Worm (Caenorhabditis elegans) whole organism, L3 larva: ENCODE data around the gene F14H3.14.

Experiments used
- R02D3.7 ChIP-seq: fragments of 150-350 bp; optimal IDR thresholded peaks from 2 replicates; lab custom pipeline; 2014; ENCODE audit warnings: missing biosample characterization, missing genetic modification characterization
- aly-2 ChIP-seq: fragments of 150-350 bp; optimal IDR thresholded peaks from 2 replicates; lab custom pipeline; 2014; ENCODE audit warnings: missing biosample characterization, missing genetic modification characterization
- ama-1 ChIP-seq: fragments of 150-350 bp; optimal IDR thresholded peaks from 2 replicates; lab custom pipeline; 2018
- ceh-16 ChIP-seq: sonication (generic microtip); optimal IDR thresholded peaks from 2 replicates; lab custom pipeline; 2017; ENCODE audit warnings: missing biosample characterization, missing genetic modification characterization
- ceh-28 ChIP-seq: fragments of 150-350 bp; optimal IDR thresholded peaks from 2 replicates; lab custom pipeline; 2014; ENCODE audit warnings: missing biosample characterization, missing genetic modification reagents, missing genetic modification characterization
- ceh-9 ChIP-seq: sonication (generic microtip); optimal IDR thresholded peaks from 2 replicates; lab custom pipeline; 2018; ENCODE audit warnings: missing biosample characterization, missing genetic modification characterization
- daf-12 ChIP-seq: fragments of 150-350 bp; optimal IDR thresholded peaks from 2 replicates; lab custom pipeline; 2014; ENCODE audit warnings: missing biosample characterization, missing genetic modification reagents, missing genetic modification characterization
- egl-27 ChIP-seq: sonication (generic microtip); optimal IDR thresholded peaks from 4 replicates; lab custom pipeline; 2017; ENCODE audit warnings: missing biosample characterization, missing genetic modification reagents, missing genetic modification characterization
- elt-1 ChIP-seq: fragments of 150-350 bp; optimal IDR thresholded peaks from 2 replicates; lab custom pipeline; 2014; ENCODE audit warnings: missing biosample characterization, missing genetic modification characterization
- elt-2 ChIP-seq: sonication (generic microtip); optimal IDR thresholded peaks from 2 replicates; lab custom pipeline; 2016; ENCODE audit warnings: missing genetic modification reagents, mild to moderate bottlenecking, missing genetic modification characterization, missing compliant biosample characterization
- elt-3 ChIP-seq, 3 experiments: fragments of 150-350 bp in 1 of 3; sonication (generic microtip) in 2 of 3; optimal IDR thresholded peaks; 2 replicates in 2 of 3; 4 replicates in 1 of 3; lab custom pipeline; 2014 to 2017; ENCODE audit warnings: missing biosample characterization in 3 of 3, missing genetic modification characterization in 3 of 3
- eor-1 ChIP-seq, 2 experiments: fragments of 150-350 bp; optimal IDR thresholded peaks; 2 replicates each; lab custom pipeline; 2014 to 2018; ENCODE audit warnings: missing biosample characterization in 2 of 2, missing genetic modification characterization in 2 of 2
- fkh-10 ChIP-seq: sonication (generic microtip); optimal IDR thresholded peaks from 2 replicates; lab custom pipeline; 2017; ENCODE audit warnings: missing biosample characterization, missing genetic modification reagents, missing genetic modification characterization
- fkh-2 ChIP-seq: fragments of 150-350 bp; optimal IDR thresholded peaks from 2 replicates; lab custom pipeline; 2014; ENCODE audit warnings: missing biosample characterization, missing genetic modification reagents, missing genetic modification characterization
- fos-1 ChIP-seq: fragments of 150-350 bp; optimal IDR thresholded peaks from 2 replicates; lab custom pipeline; 2014; ENCODE audit warnings: missing biosample characterization, missing genetic modification characterization
- hmg-11 ChIP-seq: sonication (generic microtip); optimal IDR thresholded peaks from 2 replicates; lab custom pipeline; 2016; ENCODE audit warnings: missing genetic modification characterization, missing compliant biosample characterization
- lin-15B ChIP-seq: fragments of 150-350 bp; optimal IDR thresholded peaks from 2 replicates; lab custom pipeline; 2014; ENCODE audit warnings: missing biosample characterization, missing genetic modification characterization
- lsy-12 ChIP-seq: sonication (generic microtip); optimal IDR thresholded peaks from 2 replicates; lab custom pipeline; 2016; ENCODE audit warnings: mild to moderate bottlenecking, missing genetic modification characterization, missing compliant biosample characterization
- mdl-1 ChIP-seq: fragments of 150-350 bp; optimal IDR thresholded peaks from 2 replicates; lab custom pipeline; 2014; ENCODE audit warnings: missing biosample characterization, missing genetic modification characterization
- mml-1 ChIP-seq: fragments of 150-350 bp; sonication (generic microtip); optimal IDR thresholded peaks from 3 replicates; lab custom pipeline; 2014; ENCODE audit warnings: missing biosample characterization, missing genetic modification characterization
- nfya-1 ChIP-seq: sonication (generic microtip); optimal IDR thresholded peaks from 2 replicates; lab custom pipeline; 2017; ENCODE audit warnings: missing genetic modification characterization, mild to moderate bottlenecking, missing compliant biosample characterization, antibody characterized with exemption, moderate library complexity; ENCODE audit not compliant: insufficient read depth
- nhr-11 ChIP-seq: fragments of 150-350 bp; optimal IDR thresholded peaks from 2 replicates; lab custom pipeline; 2014; ENCODE audit warnings: missing biosample characterization, missing genetic modification characterization
- nhr-12 ChIP-seq: fragments of 150-350 bp; optimal IDR thresholded peaks from 2 replicates; lab custom pipeline; 2014; ENCODE audit warnings: missing biosample characterization, missing genetic modification characterization
- nhr-23 ChIP-seq: fragments of 150-350 bp; optimal IDR thresholded peaks from 2 replicates; lab custom pipeline; 2014; ENCODE audit warnings: missing biosample characterization, missing genetic modification reagents, missing genetic modification characterization
- nhr-237 ChIP-seq: fragments of 150-350 bp; optimal IDR thresholded peaks from 2 replicates; lab custom pipeline; 2014; ENCODE audit warnings: missing biosample characterization, missing genetic modification characterization
- nhr-25 ChIP-seq: sonication (generic microtip); optimal IDR thresholded peaks from 2 replicates; lab custom pipeline; 2017; ENCODE audit warnings: missing biosample characterization, missing genetic modification characterization
- nhr-28 ChIP-seq: fragments of 150-350 bp; optimal IDR thresholded peaks from 2 replicates; lab custom pipeline; 2014; ENCODE audit warnings: missing biosample characterization, missing genetic modification characterization
- nhr-43 ChIP-seq: sonication (generic microtip); optimal IDR thresholded peaks from 2 replicates; lab custom pipeline; 2016; ENCODE audit warnings: mild to moderate bottlenecking, missing genetic modification characterization, missing compliant biosample characterization; ENCODE audit not compliant: poor library complexity, severe bottlenecking
- nhr-77 ChIP-seq: fragments of 150-350 bp; optimal IDR thresholded peaks from 2 replicates; lab custom pipeline; 2014; ENCODE audit warnings: missing biosample characterization, missing genetic modification characterization
- pha-4 ChIP-seq: fragments of 150-350 bp; optimal IDR thresholded peaks from 2 replicates; lab custom pipeline; 2014; ENCODE audit warnings: missing biosample characterization, missing genetic modification reagents, missing genetic modification characterization
- pqm-1 ChIP-seq: fragments of 150-350 bp; optimal IDR thresholded peaks from 2 replicates; lab custom pipeline; 2017; ENCODE audit warnings: missing biosample characterization, missing genetic modification characterization, inconsistent platforms
- sea-2 ChIP-seq: fragments of 150-350 bp; sonication (generic microtip); optimal IDR thresholded peaks from 4 replicates; lab custom pipeline; 2014; ENCODE audit warnings: missing biosample characterization, missing genetic modification reagents, missing genetic modification characterization
- snpc-4 ChIP-seq: fragments of 150-350 bp; optimal IDR thresholded peaks from 2 replicates; lab custom pipeline; 2014; ENCODE audit warnings: missing biosample characterization, missing genetic modification characterization
- tbx-2 ChIP-seq: sonication (generic microtip); optimal IDR thresholded peaks from 2 replicates; lab custom pipeline; 2016; ENCODE audit warnings: mild to moderate bottlenecking, missing genetic modification characterization, missing compliant biosample characterization
- unc-39 ChIP-seq: sonication (generic microtip); optimal IDR thresholded peaks from 4 replicates; lab custom pipeline; 2017; ENCODE audit warnings: missing biosample characterization, missing genetic modification characterization
- zag-1 ChIP-seq: fragments of 150-350 bp; optimal IDR thresholded peaks from 2 replicates; lab custom pipeline; 2014; ENCODE audit warnings: missing biosample characterization, missing genetic modification characterization
- ztf-11 ChIP-seq: fragments of 150-350 bp; optimal IDR thresholded peaks from 2 replicates; lab custom pipeline; 2014; ENCODE audit warnings: missing biosample characterization, missing genetic modification characterization
- ztf-4 ChIP-seq: fragments of 150-350 bp; optimal IDR thresholded peaks from 2 replicates; lab custom pipeline; 2014; ENCODE audit warnings: missing biosample characterization, missing genetic modification characterization

F14H3.14 gene

DNA sequence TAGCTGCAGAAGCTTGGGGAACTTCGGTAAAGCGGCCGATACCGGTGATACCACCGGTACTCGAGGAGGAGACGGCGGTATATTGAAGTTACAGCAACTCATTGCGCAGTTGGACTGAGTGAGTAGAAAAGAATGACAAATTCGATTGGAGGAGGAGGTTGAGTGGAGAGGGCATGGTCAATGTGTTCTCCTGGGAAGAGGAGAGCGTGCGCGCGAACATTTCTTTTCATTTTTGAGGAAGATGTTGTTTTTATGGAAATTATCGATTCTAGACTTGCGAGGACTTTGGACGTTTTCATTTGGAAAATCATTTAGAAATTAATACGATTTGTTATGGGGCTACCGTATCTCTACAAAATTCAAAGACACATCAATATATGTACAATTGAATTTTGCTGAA is 33.5 kb downstream of the F14H3.14 start:
- TF ChIP-seq mml-1, result no peak
- no peak for TF ChIP-seq ceh-9 (tag; lab: Kevin White, UChicago)
- no peak for TF ChIP-seq mdl-1 (tag; lab: Kevin White, UChicago)
- no peak for TF ChIP-seq ama-1 (lab: Kevin White, UChicago)
- TF ChIP-seq nhr-28 (tag; lab: Kevin White, UChicago), result no peak
- no peak for TF ChIP-seq hmg-11 (tag; lab: Kevin White, UChicago)
- no peak for TF ChIP-seq unc-39 (tag; lab: Kevin White, UChicago)
- no peak for TF ChIP-seq nhr-237 (tag; lab: Kevin White, UChicago)
- no peak for TF ChIP-seq nhr-77 (tag; lab: Kevin White, UChicago)
- no peak for TF ChIP-seq ztf-4
- TF ChIP-seq tbx-2 (tag; lab: Kevin White, UChicago), result no peak
- no peak for TF ChIP-seq elt-1 (tag; lab: Kevin White, UChicago)
- TF ChIP-seq aly-2, result no peak
- no peak for TF ChIP-seq pha-4 (tag; lab: Kevin White, UChicago)
- no peak for TF ChIP-seq elt-3 (tag; optimal IDR thresholded peaks at IDR 0.05; lab: Kevin White, UChicago)
- TF ChIP-seq R02D3.7 (tag; lab: Kevin White, UChicago), result no peak

DNA sequence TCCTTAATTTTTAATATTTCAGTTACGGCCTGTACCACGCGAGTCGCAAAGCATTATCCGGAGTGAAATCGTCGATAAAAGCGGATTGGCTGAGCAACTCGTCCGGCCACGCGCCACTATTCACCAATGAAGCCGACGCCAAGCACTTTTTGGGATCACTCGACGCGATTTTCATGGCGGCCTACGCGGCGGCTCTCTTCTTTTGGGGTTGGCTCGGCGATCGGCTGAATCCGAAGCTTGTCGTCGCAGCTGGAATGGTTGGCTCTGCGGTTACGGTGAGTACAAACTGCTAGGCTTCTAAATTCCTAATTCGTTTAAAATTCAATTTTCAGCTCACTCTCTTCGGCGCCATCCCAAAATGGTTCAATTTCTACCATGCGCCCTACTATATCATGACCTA is 37.8 kb downstream of the F14H3.14 start:
- TF ChIP-seq unc-39 (tag; lab: Kevin White, UChicago), result no peak
- TF ChIP-seq nhr-43 (tag; lab: Kevin White, UChicago), result no peak
- TF ChIP-seq fkh-2 (tag; lab: Kevin White, UChicago), result no peak
- TF ChIP-seq nhr-11 (tag; lab: Kevin White, UChicago), result no peak
- no peak for TF ChIP-seq lsy-12
- TF ChIP-seq sea-2 (GFP tag; lab: Kevin White, UChicago), result no peak
- no peak for TF ChIP-seq elt-2
- TF ChIP-seq aly-2, result no peak

- TF ChIP-seq pha-4 (tag; lab: Kevin White, UChicago), result no peak
- TF ChIP-seq mml-1, result no peak
- TF ChIP-seq ceh-16 (tag; lab: Kevin White, UChicago), result no peak
- TF ChIP-seq nhr-237 (tag; lab: Kevin White, UChicago), result no peak
- TF ChIP-seq snpc-4 (tag; lab: Kevin White, UChicago), result no peak
These were observed 38.4 kb downstream of the F14H3.14 start, which contains the start of gene T10C6.6 for ce11 chrV:16024300-16024699. TSS of gene T10C6.6 (plus strand) at chrV:16024326.

- TF ChIP-seq ztf-4 (no peak), elt-2 (no peak), ceh-28 (tag; lab: Kevin White, UChicago) (no peak), ztf-11 (tag; lab: Kevin White, UChicago) (no peak), elt-1 (tag; lab: Kevin White, UChicago) (no peak)
- TF ChIP-seq, all 47 proteins: peak for 0
These were observed 39.1 kb downstream of the F14H3.14 start for ce11 chrV:16023559-16023958.

DNA sequence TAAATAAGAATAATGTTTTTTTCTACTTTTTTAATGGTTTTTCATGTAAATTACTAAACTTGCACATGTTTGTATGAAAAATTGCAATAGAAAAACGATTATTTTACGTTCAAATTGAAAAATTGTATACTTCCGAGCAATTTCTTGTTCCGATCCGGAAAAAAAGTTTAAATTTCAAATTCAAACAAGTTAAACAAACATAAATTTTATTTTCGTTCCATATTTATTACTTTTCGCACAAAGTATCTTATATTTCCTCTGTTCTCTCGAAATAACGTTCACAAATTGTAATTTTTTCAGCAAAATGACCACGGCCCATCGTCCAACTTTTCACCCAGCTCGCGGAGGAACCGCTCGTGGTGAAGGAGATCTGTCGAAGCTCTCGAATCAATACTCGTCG is 39.6 kb downstream of the F14H3.14 start, which contains the start of gene cwc-15:
cwc-15 (plus strand) TSS at position 301 of the 400 bp plus-strand sequence.
- TF ChIP-seq R02D3.7 (tag; lab: Kevin White, UChicago) (no peak), mml-1 (no peak), pqm-1 (no peak), eor-1 (tag; optimal IDR thresholded peaks at IDR 0.05; lab: Kevin White, UChicago) (no peak), zag-1 (tag; lab: Kevin White, UChicago) (no peak), fos-1 (tag; lab: Kevin White, UChicago) (no peak), nhr-25 (tag; lab: Kevin White, UChicago) (no peak), hmg-11 (tag; lab: Kevin White, UChicago) (no peak), fkh-10 (no peak), ztf-4 (no peak), nhr-77 (tag; lab: Kevin White, UChicago) (no peak), tbx-2 (tag; lab: Kevin White, UChicago) (no peak), egl-27 (no peak), daf-12 (tag; lab: Kevin White, UChicago) (no peak), nhr-23 (tag; lab: Kevin White, UChicago) (no peak), nhr-12 (no peak), aly-2 (no peak), lin-15B (tag; lab: Kevin White, UChicago) (no peak), nfya-1 (tag; lab: Kevin White, UChicago) (no peak), fkh-2 (tag; lab: Kevin White, UChicago) (no peak)
